Fruit fly (Drosophila melanogaster) whole organism, embryonic: ENCODE results near the gene Fie.

Source experiments
- Blimp-1 ChIP-seq: fragments of 200-800 bp; sonication (Bioruptor generic); optimal IDR thresholded peaks from 3 replicates; lab custom pipeline; 2018; ENCODE audit warnings: missing biosample characterization, missing genetic modification characterization, mild to moderate bottlenecking, moderate library complexity, missing genetic modification reagents
- CG10274 ChIP-seq: fragments of 200-800 bp; sonication (Bioruptor generic); optimal IDR thresholded peaks from 3 replicates; lab custom pipeline; 2017; ENCODE audit warnings: missing biosample characterization, mild to moderate bottlenecking, missing genetic modification characterization
- CG11093 ChIP-seq: fragments of 200-800 bp; sonication (Bioruptor generic); IDR thresholded peaks from 3 replicates; pipeline ENCODE4 v1.3.6; 2022; ENCODE audit warnings: missing biosample characterization, missing genetic modification characterization
- CG11398 ChIP-seq: fragments of 200-800 bp; sonication (Bioruptor generic); optimal IDR thresholded peaks from 2 replicates; lab custom pipeline; 2016; ENCODE audit warnings: missing biosample characterization, missing genetic modification characterization
- CG11723 ChIP-seq: fragments of 200-800 bp; sonication (Bioruptor generic); optimal IDR thresholded peaks from 2 replicates; lab custom pipeline; 2017; ENCODE audit warnings: missing biosample characterization, mild to moderate bottlenecking, missing genetic modification characterization
- CG12071 ChIP-seq: fragments of 200-800 bp; sonication (Bioruptor generic); optimal IDR thresholded peaks from 3 replicates; lab custom pipeline; 2018; ENCODE audit warnings: missing biosample characterization, mild to moderate bottlenecking, missing genetic modification characterization
- CG13296 ChIP-seq: fragments of 200-800 bp; sonication (Bioruptor generic); optimal IDR thresholded peaks from 3 replicates; lab custom pipeline; 2018; ENCODE audit warnings: missing biosample characterization, mild to moderate bottlenecking, missing genetic modification characterization
- CG13624 ChIP-seq: fragments of 200-800 bp; sonication (Bioruptor generic); optimal IDR thresholded peaks from 2 replicates; lab custom pipeline; 2016; ENCODE audit warnings: missing biosample characterization, missing genetic modification characterization
- CG15696 ChIP-seq: fragments of 200-800 bp; sonication (Bioruptor generic); optimal IDR thresholded peaks from 2 replicates; lab custom pipeline; 2019; ENCODE audit warnings: missing biosample characterization, mild to moderate bottlenecking, missing genetic modification characterization, moderate library complexity
- CG16815 ChIP-seq: fragments of 200-800 bp; sonication (Bioruptor generic); optimal IDR thresholded peaks from 3 replicates; lab custom pipeline; 2017; ENCODE audit warnings: missing biosample characterization, mild to moderate bottlenecking, missing genetic modification characterization
- CG17802 ChIP-seq: fragments of 200-800 bp; sonication (Bioruptor generic); optimal IDR thresholded peaks from 2 replicates; lab custom pipeline; 2018; ENCODE audit warnings: missing biosample characterization, mild to moderate bottlenecking, missing genetic modification characterization, moderate library complexity
- CG3065 ChIP-seq: fragments of 200-800 bp; sonication (Bioruptor generic); optimal IDR thresholded peaks from 2 replicates; lab custom pipeline; 2016; ENCODE audit warnings: missing biosample characterization, missing genetic modification characterization
- CG33557 ChIP-seq: fragments of 200-800 bp; sonication (Bioruptor generic); optimal IDR thresholded peaks from 2 replicates; lab custom pipeline; 2019; ENCODE audit warnings: missing biosample characterization, mild to moderate bottlenecking, missing genetic modification characterization, moderate library complexity
- CG4404 ChIP-seq: fragments of 200-800 bp; sonication (Bioruptor generic); IDR thresholded peaks from 2 replicates; pipeline ENCODE4 v1.3.6; 2022; ENCODE audit warnings: missing biosample characterization, missing genetic modification characterization
- CG4617 ChIP-seq: fragments of 200-800 bp; sonication (Bioruptor generic); optimal IDR thresholded peaks from 3 replicates; lab custom pipeline; 2016; ENCODE audit warnings: missing biosample characterization, missing genetic modification characterization, borderline replicate concordance
- CG6683 ChIP-seq: fragments of 200-800 bp; sonication (Bioruptor generic); optimal IDR thresholded peaks from 2 replicates; lab custom pipeline; 2017; ENCODE audit warnings: missing biosample characterization, mild to moderate bottlenecking, missing genetic modification characterization, missing genetic modification reagents
- CG7271 ChIP-seq: fragments of 200-800 bp; sonication (Bioruptor generic); optimal IDR thresholded peaks from 2 replicates; lab custom pipeline; 2018; ENCODE audit warnings: missing biosample characterization, mild to moderate bottlenecking, missing genetic modification characterization, moderate library complexity
- CG8290 ChIP-seq, 3 experiments: fragments of 200-800 bp; sonication (Bioruptor generic); optimal IDR thresholded peaks; 2 replicates each; lab custom pipeline; 2016 to 2019; ENCODE audit warnings: missing biosample characterization in 3 of 3, missing genetic modification characterization in 3 of 3, mild to moderate bottlenecking in 2 of 3, moderate library complexity in 1 of 3
- CG8924 ChIP-seq: fragments of 200-800 bp; optimal IDR thresholded peaks from 3 replicates; lab custom pipeline; 2019; ENCODE audit warnings: missing biosample characterization, mild to moderate bottlenecking, missing genetic modification characterization, moderate library complexity
- CG8944 ChIP-seq: fragments of 200-800 bp; sonication (Bioruptor generic); optimal IDR thresholded peaks from 3 replicates; lab custom pipeline; 2016; ENCODE audit warnings: missing biosample characterization, missing genetic modification characterization
- Dp ChIP-seq: fragments of 200-800 bp; sonication (Bioruptor generic); optimal IDR thresholded peaks from 2 replicates; lab custom pipeline; 2018; ENCODE audit warnings: missing biosample characterization, mild to moderate bottlenecking, missing genetic modification characterization, moderate library complexity
- Drgx ChIP-seq: fragments of 200-800 bp; sonication (Bioruptor generic); IDR thresholded peaks from 2 replicates; pipeline ENCODE4 v1.3.6; 2022; ENCODE audit warnings: missing biosample characterization, missing genetic modification characterization
- Lim3 ChIP-seq: fragments of 200-800 bp; sonication (Bioruptor generic); IDR thresholded peaks from 2 replicates; pipeline ENCODE4 v1.3.6; 2022; ENCODE audit warnings: missing biosample characterization, missing genetic modification characterization
- MTF-1 ChIP-seq: fragments of 200-800 bp; sonication (Bioruptor generic); optimal IDR thresholded peaks from 2 replicates; lab custom pipeline; 2018; ENCODE audit warnings: missing biosample characterization, mild to moderate bottlenecking, missing genetic modification characterization, borderline replicate concordance
- Myb ChIP-seq: fragments of 200-800 bp; sonication (Bioruptor generic); optimal IDR thresholded peaks from 2 replicates; lab custom pipeline; 2016; ENCODE audit warnings: missing biosample characterization, missing genetic modification characterization
- Nf-YC ChIP-seq: fragments of 200-800 bp; optimal IDR thresholded peaks from 3 replicates; lab custom pipeline; 2019; ENCODE audit warnings: missing biosample characterization, mild to moderate bottlenecking, missing genetic modification characterization, moderate library complexity
- NfI ChIP-seq: fragments of 200-800 bp; sonication (Bioruptor generic); optimal IDR thresholded peaks from 3 replicates; lab custom pipeline; 2018; ENCODE audit warnings: missing biosample characterization, mild to moderate bottlenecking, missing genetic modification characterization, moderate library complexity
- Xrp1 ChIP-seq: fragments of 200-800 bp; sonication (Bioruptor generic); IDR thresholded peaks from 2 replicates; pipeline ENCODE4 v1.3.6; 2022; ENCODE audit warnings: missing biosample characterization, missing genetic modification characterization
- ato ChIP-seq: fragments of 200-800 bp; sonication (Bioruptor generic); IDR thresholded peaks from 2 replicates; pipeline ENCODE4 v1.3.6; 2022; ENCODE audit warnings: missing biosample characterization, missing genetic modification characterization; ENCODE audit not compliant: partially characterized antibody
- bbx ChIP-seq: fragments of 200-800 bp; sonication (Bioruptor generic); IDR thresholded peaks from 2 replicates; pipeline ENCODE4 v1.3.6; 2022; ENCODE audit warnings: missing biosample characterization, missing genetic modification characterization; ENCODE audit not compliant: partially characterized antibody
- bigmax ChIP-seq: fragments of 200-800 bp; sonication (Bioruptor generic); optimal IDR thresholded peaks from 2 replicates; lab custom pipeline; 2018; ENCODE audit warnings: missing biosample characterization, mild to moderate bottlenecking, missing genetic modification characterization
- bowl ChIP-seq: fragments of 200-800 bp; sonication (Bioruptor generic); IDR thresholded peaks from 2 replicates; pipeline ENCODE4 v1.3.6; 2022; ENCODE audit warnings: missing biosample characterization, missing genetic modification characterization
- chn ChIP-seq: fragments of 200-800 bp; sonication (Bioruptor generic); optimal IDR thresholded peaks from 2 replicates; lab custom pipeline; 2016; ENCODE audit warnings: missing biosample characterization, missing genetic modification characterization
- crp ChIP-seq, 2 experiments: fragments of 200-800 bp; sonication (Bioruptor generic); optimal IDR thresholded peaks; 2 replicates in 1 of 2; 3 replicates in 1 of 2; lab custom pipeline; 2017; ENCODE audit warnings: missing biosample characterization in 2 of 2, missing genetic modification characterization in 2 of 2, mild to moderate bottlenecking in 1 of 2, moderate library complexity in 1 of 2
- dmrt99B ChIP-seq: fragments of 200-800 bp; sonication (Bioruptor generic); optimal IDR thresholded peaks from 2 replicates; lab custom pipeline; 2018; ENCODE audit warnings: missing biosample characterization, mild to moderate bottlenecking, missing genetic modification characterization, moderate library complexity
- eve ChIP-seq, 2 experiments: fragments of >200 bp; optimal IDR thresholded peaks; 2 replicates each; lab custom pipeline; 2017; ENCODE audit warnings: missing biosample characterization in 2 of 2, missing genetic modification characterization in 2 of 2
- fru ChIP-seq: fragments of >200 bp; optimal IDR thresholded peaks from 2 replicates; lab custom pipeline; 2017
- ham ChIP-seq: fragments of 200-800 bp; sonication (Bioruptor generic); IDR thresholded peaks from 2 replicates; pipeline ENCODE4 v1.3.6; 2022; ENCODE audit warnings: missing biosample characterization, missing genetic modification characterization
- hb ChIP-seq: fragments of 200-800 bp; sonication (Bioruptor generic); IDR thresholded peaks from 3 replicates; pipeline ENCODE4 v1.3.6; 2022; ENCODE audit warnings: missing biosample characterization, missing genetic modification characterization; ENCODE audit not compliant: partially characterized antibody
- ind ChIP-seq: fragments of 200-800 bp; sonication (Bioruptor generic); optimal IDR thresholded peaks from 3 replicates; lab custom pipeline; 2016; ENCODE audit warnings: missing biosample characterization, missing genetic modification characterization
- lbe ChIP-seq: fragments of 200-800 bp; sonication (Bioruptor generic); optimal IDR thresholded peaks from 2 replicates; lab custom pipeline; 2016; ENCODE audit warnings: missing biosample characterization, mild to moderate bottlenecking, missing genetic modification characterization
- otp ChIP-seq: fragments of 200-800 bp; sonication (Bioruptor generic); IDR thresholded peaks from 3 replicates; pipeline ENCODE4, ENCODE4 v1.3.6; 2022; ENCODE audit warnings: missing biosample characterization, missing genetic modification characterization
- slou ChIP-seq: fragments of 200-800 bp; sonication (Bioruptor generic); optimal IDR thresholded peaks from 3 replicates; lab custom pipeline; 2016; ENCODE audit warnings: missing biosample characterization, missing genetic modification characterization
- stwl ChIP-seq: fragments of 200-800 bp; sonication (Bioruptor generic); optimal IDR thresholded peaks from 3 replicates; lab custom pipeline; 2018; ENCODE audit warnings: missing biosample characterization, mild to moderate bottlenecking, missing genetic modification characterization, moderate library complexity
- tll ChIP-seq, 2 experiments: fragments of 200-800 bp in 1 of 2; fragments of >200 bp in 1 of 2; sonication (Bioruptor generic) in 1 of 2; optimal IDR thresholded peaks; 2 replicates each; lab custom pipeline; 2017 to 2019; ENCODE audit warnings: missing biosample characterization in 2 of 2, missing genetic modification characterization in 2 of 2, mild to moderate bottlenecking in 1 of 2, moderate library complexity in 1 of 2
- tx ChIP-seq: fragments of 200-800 bp; sonication (Bioruptor generic); optimal IDR thresholded peaks from 2 replicates; lab custom pipeline; 2016; ENCODE audit warnings: missing biosample characterization, missing genetic modification characterization
- vvl ChIP-seq: fragments of 200-800 bp; sonication (Bioruptor generic); IDR thresholded peaks from 2 replicates; pipeline ENCODE4 v1.3.6; 2022; ENCODE audit warnings: missing biosample characterization, missing genetic modification characterization
- wdn ChIP-seq: fragments of 200-800 bp; sonication (Bioruptor generic); IDR thresholded peaks from 2 replicates; pipeline ENCODE4 v1.3.6; 2022; ENCODE audit warnings: missing biosample characterization, missing genetic modification characterization

The Fie gene

dm6 chr3L:3902491-3903198 lies 10.3 kb downstream of the Fie start, which contains the start of gene Ubi-p63E (continued):
- TF ChIP-seq Dp (GFP tag; lab: Kevin White, UChicago) (no peak), Blimp-1 (GFP tag; lab: Kevin White, UChicago) (peak; percentile 55), ham (no peak), ato (GFP tag; lab: Robert Waterston, UW) (no peak), Drgx (GFP tag; lab: Robert Waterston, UW) (no peak), crp (GFP tag; optimal IDR thresholded peaks at IDR 0.05; lab: Kevin White, UChicago) (peak in 1 of 2 experiments; percentile 5), CG11723 (peak; percentile 31), tx (GFP tag; lab: Kevin White, UChicago) (peak; percentile 67), CG7271 (tag; lab: Kevin White, UChicago) (no peak), vvl (GFP tag; lab: Robert Waterston, UW) (no peak), bbx (GFP tag; lab: Robert Waterston, UW) (no peak), CG13624 (peak; percentile 56), CG4404 (GFP tag; lab: Robert Waterston, UW) (no peak), wdn (no peak), NfI (GFP tag; lab: Kevin White, UChicago) (peak; percentile 55), CG11093 (GFP tag; lab: Robert Waterston, UW) (0 out of 3 replicates have a peak, but pooled peaks have one; percentile 24), MTF-1 (GFP tag; lab: Kevin White, UChicago) (peak; percentile 70), eve (GFP tag; optimal IDR thresholded peaks at IDR 0.05; lab: Kevin White, UChicago) (no peak), CG6683 (GFP tag; lab: Kevin White, UChicago) (no peak), CG3065 (GFP tag; lab: Kevin White, UChicago) (no peak), CG12071 (GFP tag; lab: Kevin White, UChicago) (no peak), bowl (no peak), ind (GFP tag; lab: Kevin White, UChicago) (peak; percentile 73), CG16815 (GFP tag; lab: Kevin White, UChicago) (peak; percentile 57), hb (no peak), bigmax (peak; percentile 21), Myb (peak; percentile 13), Lim3 (GFP tag; lab: Robert Waterston, UW) (no peak), dmrt99B (tag; lab: Kevin White, UChicago) (peak; percentile 64), CG11398 (GFP tag; lab: Kevin White, UChicago) (peak; percentile 22), lbe (GFP tag; lab: Kevin White, UChicago) (peak; percentile 60), CG8290 (GFP tag; optimal IDR thresholded peaks at IDR 0.05; lab: Kevin White, UChicago) (peak; percentile 36), CG8290 (tag; optimal IDR thresholded peaks at IDR 0.05; lab: Kevin White, UChicago) (peak in 1 of 2 experiments; percentile 76), stwl (tag; lab: Kevin White, UChicago) (peak; percentile 22), slou (GFP tag; lab: Kevin White, UChicago) (peak; percentile 15), Xrp1 (GFP tag; lab: Robert Waterston, UW) (no peak), CG8944 (GFP tag; lab: Kevin White, UChicago) (peak; percentile 52), CG13296 (GFP tag; lab: Kevin White, UChicago) (peak; percentile 43), CG17802 (tag; lab: Kevin White, UChicago) (no peak), CG33557 (GFP tag; lab: Kevin White, UChicago) (no peak), tll (GFP tag; optimal IDR thresholded peaks at IDR 0.05; lab: Kevin White, UChicago) (no peak), CG10274 (peak; percentile 8), fru (lab: Kevin White, UChicago) (no peak), chn (GFP tag; lab: Kevin White, UChicago) (peak; percentile 55), otp (no peak), CG15696 (peak; percentile 59), CG4617 (GFP tag; lab: Kevin White, UChicago) (peak; percentile 18), CG8924 (tag; lab: Kevin White, UChicago) (peak; percentile 25), Nf-YC (tag; lab: Kevin White, UChicago) (peak; percentile 33)
